Fruit fly (Drosophila melanogaster) whole organism, embryonic: ENCODE measurements around the gene CG5191.

Experiments
- B-H1 ChIP-seq: fragments of 200-800 bp; sonication (Bioruptor generic); IDR thresholded peaks from 3 replicates; pipeline ENCODE4 v1.3.6; 2022; ENCODE audit warnings: missing biosample characterization, missing genetic modification characterization
- Bgb ChIP-seq: fragments of 200-800 bp; sonication (Bioruptor generic); IDR thresholded peaks from 2 replicates; pipeline ENCODE4 v1.3.6; 2022; ENCODE audit warnings: missing biosample characterization, missing genetic modification characterization; ENCODE audit not compliant: partially characterized antibody
- CG10209 ChIP-seq: fragments of 200-800 bp; sonication (Bioruptor generic); optimal IDR thresholded peaks from 3 replicates; lab custom pipeline; 2017; ENCODE audit warnings: missing biosample characterization, mild to moderate bottlenecking, missing genetic modification characterization, missing genetic modification reagents
- CG10274 ChIP-seq: fragments of 200-800 bp; sonication (Bioruptor generic); optimal IDR thresholded peaks from 3 replicates; lab custom pipeline; 2017; ENCODE audit warnings: missing biosample characterization, mild to moderate bottlenecking, missing genetic modification characterization
- CG10979 ChIP-seq: fragments of 200-800 bp; sonication (Bioruptor generic); optimal IDR thresholded peaks from 2 replicates; lab custom pipeline; 2018; ENCODE audit warnings: missing biosample characterization, mild to moderate bottlenecking, missing genetic modification characterization, moderate library complexity
- CG11093 ChIP-seq: fragments of 200-800 bp; sonication (Bioruptor generic); IDR thresholded peaks from 3 replicates; pipeline ENCODE4 v1.3.6; 2022; ENCODE audit warnings: missing biosample characterization, missing genetic modification characterization
- CG12219 ChIP-seq: fragments of 200-800 bp; sonication (Bioruptor generic); optimal IDR thresholded peaks from 3 replicates; lab custom pipeline; 2018; ENCODE audit warnings: missing biosample characterization, mild to moderate bottlenecking, missing genetic modification characterization
- CG12391 ChIP-seq: fragments of 200-800 bp; sonication (Bioruptor generic); optimal IDR thresholded peaks from 3 replicates; lab custom pipeline; 2018; ENCODE audit warnings: missing biosample characterization, mild to moderate bottlenecking, missing genetic modification characterization, moderate library complexity
- CG1647 ChIP-seq: fragments of 200-800 bp; sonication (Bioruptor generic); optimal IDR thresholded peaks from 3 replicates; lab custom pipeline; 2016; ENCODE audit warnings: missing biosample characterization, missing genetic modification characterization
- CG17359 ChIP-seq: fragments of 200-800 bp; sonication (Bioruptor generic); optimal IDR thresholded peaks from 3 replicates; lab custom pipeline; 2018; ENCODE audit warnings: missing biosample characterization, mild to moderate bottlenecking, missing genetic modification characterization, moderate library complexity
- CG18599 ChIP-seq: fragments of 200-800 bp; sonication (Bioruptor generic); optimal IDR thresholded peaks from 3 replicates; lab custom pipeline; 2017; ENCODE audit warnings: missing biosample characterization, missing genetic modification characterization, mild to moderate bottlenecking, moderate library complexity, missing genetic modification reagents
- CG2199 ChIP-seq: fragments of 200-800 bp; sonication (Bioruptor generic); IDR thresholded peaks from 3 replicates; pipeline ENCODE4 v1.3.6; 2022; ENCODE audit warnings: missing biosample characterization, missing genetic modification characterization
- CG31365 ChIP-seq: fragments of 200-800 bp; sonication (Bioruptor generic); optimal IDR thresholded peaks from 2 replicates; lab custom pipeline; 2018; ENCODE audit warnings: missing biosample characterization, mild to moderate bottlenecking, missing genetic modification characterization
- CG31388 ChIP-seq: fragments of 200-800 bp; sonication (Bioruptor generic); optimal IDR thresholded peaks from 2 replicates; lab custom pipeline; 2016; ENCODE audit warnings: missing biosample characterization, missing genetic modification characterization
- CG4328 ChIP-seq: fragments of 200-800 bp; sonication (Bioruptor generic); optimal IDR thresholded peaks from 3 replicates; lab custom pipeline; 2017; ENCODE audit warnings: missing biosample characterization, missing genetic modification reagents, missing genetic modification characterization
- CG6175 ChIP-seq: fragments of 200-800 bp; sonication (Bioruptor generic); IDR thresholded peaks from 3 replicates; pipeline ENCODE4 v1.3.6; 2022; ENCODE audit warnings: missing biosample characterization, missing genetic modification characterization
- CG6272 ChIP-seq: fragments of 200-800 bp; sonication (Bioruptor generic); IDR thresholded peaks from 2 replicates; pipeline ENCODE4 v1.3.6; 2022; ENCODE audit warnings: missing biosample characterization, missing genetic modification characterization
- CG8924 ChIP-seq: fragments of 200-800 bp; optimal IDR thresholded peaks from 3 replicates; lab custom pipeline; 2019; ENCODE audit warnings: missing biosample characterization, mild to moderate bottlenecking, missing genetic modification characterization, moderate library complexity
- D19A ChIP-seq: fragments of 200-800 bp; optimal IDR thresholded peaks from 3 replicates; lab custom pipeline; 2019; ENCODE audit warnings: missing biosample characterization, mild to moderate bottlenecking, missing genetic modification characterization, moderate library complexity
- Dek ChIP-seq: fragments of 200-800 bp; sonication (Bioruptor generic); optimal IDR thresholded peaks from 3 replicates; lab custom pipeline; 2019; ENCODE audit warnings: missing biosample characterization, mild to moderate bottlenecking, missing genetic modification characterization, moderate library complexity
- Dip3 ChIP-seq: fragments of 200-800 bp; sonication (Bioruptor generic); optimal IDR thresholded peaks from 3 replicates; lab custom pipeline; 2016; ENCODE audit warnings: missing biosample characterization, missing genetic modification characterization
- Dp ChIP-seq: fragments of 200-800 bp; sonication (Bioruptor generic); optimal IDR thresholded peaks from 2 replicates; lab custom pipeline; 2018; ENCODE audit warnings: missing biosample characterization, mild to moderate bottlenecking, missing genetic modification characterization, moderate library complexity
- E2f2 ChIP-seq: fragments of 200-800 bp; sonication (Bioruptor generic); IDR thresholded peaks from 2 replicates; pipeline ENCODE4 v1.3.6; 2022; ENCODE audit warnings: missing biosample characterization, missing genetic modification characterization
- Elba2 ChIP-seq: fragments of 200-800 bp; sonication (Bioruptor generic); optimal IDR thresholded peaks from 3 replicates; lab custom pipeline; 2016; ENCODE audit warnings: missing biosample characterization, missing genetic modification characterization
- HLHmδ ChIP-seq: fragments of 200-800 bp; sonication (Bioruptor generic); optimal IDR thresholded peaks from 2 replicates; lab custom pipeline; 2018; ENCODE audit warnings: missing biosample characterization, mild to moderate bottlenecking, missing genetic modification characterization, moderate library complexity
- Hr78 ChIP-seq, 2 experiments: fragments of 200-800 bp in 1 of 2; fragments of >200 bp in 1 of 2; sonication (Bioruptor generic) in 1 of 2; optimal IDR thresholded peaks; 2 replicates each; lab custom pipeline; 2017 to 2019; ENCODE audit warnings: missing biosample characterization in 2 of 2, missing genetic modification characterization in 2 of 2, mild to moderate bottlenecking in 1 of 2, moderate library complexity in 1 of 2
- Hsf ChIP-seq: fragments of 200-800 bp; sonication (Bioruptor generic); optimal IDR thresholded peaks from 3 replicates; lab custom pipeline; 2016; ENCODE audit warnings: missing biosample characterization, missing genetic modification characterization
- Lpt ChIP-seq: fragments of >200 bp; optimal IDR thresholded peaks from 2 replicates; lab custom pipeline; 2018; ENCODE audit warnings: missing biosample characterization, missing genetic modification characterization
- Mes4 ChIP-seq: fragments of 200-800 bp; sonication (Bioruptor generic); optimal IDR thresholded peaks from 2 replicates; lab custom pipeline; 2016; ENCODE audit warnings: missing biosample characterization, missing genetic modification characterization
- Poxn ChIP-seq: fragments of 200-800 bp; sonication (Bioruptor generic); IDR thresholded peaks from 2 replicates; pipeline ENCODE4 v1.3.6; 2022; ENCODE audit warnings: missing biosample characterization, missing genetic modification characterization
- Sin3A ChIP-seq: fragments of >200 bp; optimal IDR thresholded peaks from 2 replicates; lab custom pipeline; 2018
- Sox102F ChIP-seq: fragments of 200-800 bp; sonication (Bioruptor generic); optimal IDR thresholded peaks from 2 replicates; lab custom pipeline; 2018; ENCODE audit warnings: missing biosample characterization, mild to moderate bottlenecking, missing genetic modification characterization, moderate library complexity
- bcd ChIP-seq: fragments of 200-800 bp; sonication (Bioruptor generic); optimal IDR thresholded peaks from 2 replicates; lab custom pipeline; 2017; ENCODE audit warnings: missing biosample characterization, mild to moderate bottlenecking, missing genetic modification characterization
- cg ChIP-seq: fragments of 200-800 bp; sonication (Bioruptor generic); optimal IDR thresholded peaks from 3 replicates; lab custom pipeline; 2019; ENCODE audit warnings: missing biosample characterization, mild to moderate bottlenecking, missing genetic modification characterization, moderate library complexity
- gcm2 ChIP-seq: fragments of 200-800 bp; sonication (Bioruptor generic); optimal IDR thresholded peaks from 2 replicates; lab custom pipeline; 2016; ENCODE audit warnings: missing biosample characterization, missing genetic modification characterization
- gfzf ChIP-seq: fragments of 200-800 bp; sonication (Bioruptor generic); optimal IDR thresholded peaks from 2 replicates; lab custom pipeline; 2016; ENCODE audit warnings: missing biosample characterization, mild to moderate bottlenecking, missing genetic modification characterization, moderate library complexity
- ham ChIP-seq: fragments of 200-800 bp; sonication (Bioruptor generic); IDR thresholded peaks from 2 replicates; pipeline ENCODE4 v1.3.6; 2022; ENCODE audit warnings: missing biosample characterization, missing genetic modification characterization
- hb ChIP-seq: fragments of 200-800 bp; sonication (Bioruptor generic); IDR thresholded peaks from 3 replicates; pipeline ENCODE4 v1.3.6; 2022; ENCODE audit warnings: missing biosample characterization, missing genetic modification characterization; ENCODE audit not compliant: partially characterized antibody
- peb ChIP-seq: fragments of 200-800 bp; sonication (Bioruptor generic); IDR thresholded peaks from 2 replicates; pipeline ENCODE4 v1.3.6; 2022; ENCODE audit warnings: missing biosample characterization, missing genetic modification characterization
- psq ChIP-seq: fragments of 200-800 bp; sonication (Bioruptor generic); optimal IDR thresholded peaks from 2 replicates; lab custom pipeline; 2017; ENCODE audit warnings: missing biosample characterization, missing genetic modification characterization
- sens ChIP-seq: fragments of 200-800 bp; sonication (Bioruptor generic); peaks from one replicate; lab custom pipeline; 2016; ENCODE audit warnings: missing biosample characterization, missing genetic modification characterization
- tap ChIP-seq: fragments of 200-800 bp; optimal IDR thresholded peaks from 3 replicates; lab custom pipeline; 2019; ENCODE audit warnings: missing biosample characterization, mild to moderate bottlenecking, missing genetic modification characterization, moderate library complexity
- toy ChIP-seq: fragments of 200-800 bp; sonication (Bioruptor generic); IDR thresholded peaks from 2 replicates; pipeline ENCODE4 v1.3.6; 2022; ENCODE audit warnings: missing biosample characterization, missing genetic modification characterization
- zen ChIP-seq: fragments of 200-800 bp; sonication (Bioruptor generic); optimal IDR thresholded peaks from 3 replicates; lab custom pipeline; 2018; ENCODE audit warnings: missing biosample characterization, mild to moderate bottlenecking, missing genetic modification characterization, moderate library complexity

CG5191 gene

dm6 chr3R:20579816-20580215 is 19.2 kb downstream of the CG5191 start, which contains the start of the genes EloB and Srp14 (continued):
- TF ChIP-seq psq = no peak
- peak; percentile 69 for TF ChIP-seq tap (tag; lab: Kevin White, UChicago)
- TF ChIP-seq CG12219 (GFP tag; lab: Kevin White, UChicago) = peak; percentile 61
- peak; percentile 71 for TF ChIP-seq Elba2 (GFP tag; lab: Kevin White, UChicago)
- TF ChIP-seq HLHmδ (GFP tag; lab: Kevin White, UChicago) = no peak
- no peak for TF ChIP-seq peb
- TF ChIP-seq Poxn = no peak
- TF ChIP-seq Lpt (GFP tag; lab: Kevin White, UChicago) = no peak
- TF ChIP-seq Sox102F (GFP tag; lab: Kevin White, UChicago) = no peak
- no peak; the same call in 2 of the 3 replicates for TF ChIP-seq CG2199
- peak; percentile 78 for TF ChIP-seq Dip3 (GFP tag; lab: Kevin White, UChicago)
- peak; percentile 68 for TF ChIP-seq Mes4 (GFP tag; lab: Kevin White, UChicago)
- peak; percentile 67 for TF ChIP-seq CG10979 (tag; lab: Kevin White, UChicago)
- TF ChIP-seq CG18599 (GFP tag; lab: Kevin White, UChicago) = no peak
- peak; percentile 72 for TF ChIP-seq bcd (GFP tag; lab: Kevin White, UChicago)
- peak; percentile 96 for TF ChIP-seq hb (GFP tag; lab: Robert Waterston, UW)
- TF ChIP-seq Sin3A = peak; percentile 95
- TF ChIP-seq CG10274 (GFP tag; lab: Kevin White, UChicago) = no peak
- TF ChIP-seq CG8924 (tag; lab: Kevin White, UChicago) = peak; percentile 87
- peak; percentile 83 for TF ChIP-seq CG1647 (GFP tag; lab: Kevin White, UChicago)
- TF ChIP-seq CG6272 (GFP tag; lab: Robert Waterston, UW) = peak; percentile 82
- TF ChIP-seq Bgb = peak; percentile 97
- TF ChIP-seq toy (GFP tag; lab: Robert Waterston, UW) = 0 out of 2 replicates have a peak, but pooled peaks have one; percentile 9
- peak; percentile 96 for TF ChIP-seq sens (GFP tag; lab: Kevin White, UChicago)
- TF ChIP-seq CG6175 (GFP tag; lab: Robert Waterston, UW) = 0 out of 3 replicates have a peak, but pooled peaks have one; percentile 28
- TF ChIP-seq cg (GFP tag; lab: Kevin White, UChicago) = no peak
- TF ChIP-seq CG10209 = peak; percentile 69
- peak in 1 of 2 experiments; percentile 87 for TF ChIP-seq Hr78 (GFP tag; optimal IDR thresholded peaks at IDR 0.05; lab: Kevin White, UChicago)
- TF ChIP-seq CG4328 = peak; percentile 65
- no peak for TF ChIP-seq ham (GFP tag; lab: Robert Waterston, UW)
- no peak for TF ChIP-seq gcm2 (GFP tag; lab: Kevin White, UChicago)
- TF ChIP-seq CG12391 (tag; lab: Kevin White, UChicago) = peak; percentile 92
- peak; percentile 43; the same call in 2 of the 3 replicates for TF ChIP-seq B-H1 (GFP tag; lab: Robert Waterston, UW)
- TF ChIP-seq CG31388 (GFP tag; lab: Kevin White, UChicago) = peak; percentile 46
- peak; percentile 89 for TF ChIP-seq Hsf (GFP tag; lab: Kevin White, UChicago)
- peak; percentile 74 for TF ChIP-seq CG17359 (tag; lab: Kevin White, UChicago)
- TF ChIP-seq Dek = peak; percentile 74
- TF ChIP-seq CG11093 = 0 out of 3 replicates have a peak, but pooled peaks have one; percentile 11

dm6 chr3R:20581376-20581775 is 20.7 kb downstream of the CG5191 start, which contains the start of gene CG34008:
Gene CG34008, minus strand, starts transcription at chr3R:20581522.
- no peak for TF ChIP-seq CG31365 (tag; lab: Kevin White, UChicago)
- TF ChIP-seq D19A = no peak
- peak; percentile 67; the same call in 1 of the 2 replicates for TF ChIP-seq E2f2 (GFP tag; lab: Robert Waterston, UW)
- peak; percentile 58 for TF ChIP-seq gfzf (GFP tag; lab: Kevin White, UChicago)
- peak; percentile 54 for TF ChIP-seq Dp (GFP tag; lab: Kevin White, UChicago)
- no peak for TF ChIP-seq zen (tag; lab: Kevin White, UChicago)
